Fruit fly (Drosophila melanogaster) whole organism, embryonic: Measurements from ENCODE around the gene stg.

Source experiments
- Atf3 ChIP-seq: fragments of 200-800 bp; sonication (Bioruptor generic); optimal IDR thresholded peaks from 3 replicates; lab custom pipeline; 2016; ENCODE audit warnings: missing biosample characterization, missing genetic modification characterization
- Atf6 ChIP-seq: fragments of 200-800 bp; sonication (Bioruptor generic); IDR thresholded peaks from 2 replicates; pipeline ENCODE4 v1.3.6; 2022; ENCODE audit warnings: missing biosample characterization, missing genetic modification characterization
- C15 ChIP-seq: fragments of 200-800 bp; sonication (Bioruptor generic); IDR thresholded peaks from 3 replicates; pipeline ENCODE4 v1.3.6; 2022; ENCODE audit warnings: missing biosample characterization, missing genetic modification characterization
- CG1024 ChIP-seq: fragments of 200-800 bp; sonication (Bioruptor generic); IDR thresholded peaks from 2 replicates; pipeline ENCODE4 v1.3.6; 2022; ENCODE audit warnings: missing biosample characterization, missing genetic modification characterization
- CG11093 ChIP-seq: fragments of 200-800 bp; sonication (Bioruptor generic); IDR thresholded peaks from 3 replicates; pipeline ENCODE4 v1.3.6; 2022; ENCODE audit warnings: missing biosample characterization, missing genetic modification characterization
- CG11398 ChIP-seq: fragments of 200-800 bp; sonication (Bioruptor generic); optimal IDR thresholded peaks from 2 replicates; lab custom pipeline; 2016; ENCODE audit warnings: missing biosample characterization, missing genetic modification characterization
- CG11456 ChIP-seq: fragments of 200-800 bp; sonication (Bioruptor generic); IDR thresholded peaks from 3 replicates; pipeline ENCODE4 v1.3.6; 2022; ENCODE audit warnings: missing biosample characterization, missing genetic modification characterization
- CG12104 ChIP-seq: fragments of 200-800 bp; sonication (Bioruptor generic); optimal IDR thresholded peaks from 3 replicates; lab custom pipeline; 2016; ENCODE audit warnings: missing biosample characterization, missing genetic modification characterization
- CG12769 ChIP-seq: fragments of 200-800 bp; sonication (Bioruptor generic); optimal IDR thresholded peaks from 2 replicates; lab custom pipeline; 2019; ENCODE audit warnings: missing biosample characterization, mild to moderate bottlenecking, missing genetic modification characterization, moderate library complexity
- CG13894 ChIP-seq: fragments of 200-800 bp; sonication (Bioruptor generic); optimal IDR thresholded peaks from 3 replicates; lab custom pipeline; 2018; ENCODE audit warnings: missing biosample characterization, mild to moderate bottlenecking, missing genetic modification characterization, moderate library complexity
- CG14710 ChIP-seq: fragments of 200-800 bp; sonication (Bioruptor generic); optimal IDR thresholded peaks from 3 replicates; lab custom pipeline; 2019; ENCODE audit warnings: missing biosample characterization, mild to moderate bottlenecking, missing genetic modification characterization, moderate library complexity
- CG16863 ChIP-seq: fragments of 200-800 bp; sonication (Bioruptor generic); optimal IDR thresholded peaks from 3 replicates; lab custom pipeline; 2016; ENCODE audit warnings: missing biosample characterization, missing genetic modification characterization
- CG17359 ChIP-seq: fragments of 200-800 bp; sonication (Bioruptor generic); optimal IDR thresholded peaks from 3 replicates; lab custom pipeline; 2018; ENCODE audit warnings: missing biosample characterization, mild to moderate bottlenecking, missing genetic modification characterization, moderate library complexity
- CG17612 ChIP-seq: fragments of 200-800 bp; sonication (Bioruptor generic); IDR thresholded peaks from 2 replicates; pipeline ENCODE4 v1.3.6; 2022; ENCODE audit warnings: missing biosample characterization, missing genetic modification characterization
- CG31365 ChIP-seq: fragments of 200-800 bp; sonication (Bioruptor generic); optimal IDR thresholded peaks from 2 replicates; lab custom pipeline; 2018; ENCODE audit warnings: missing biosample characterization, mild to moderate bottlenecking, missing genetic modification characterization
- CG32767 ChIP-seq: fragments of 200-800 bp; sonication (Bioruptor generic); IDR thresholded peaks from 2 replicates; pipeline ENCODE4 v1.3.6; 2022; ENCODE audit warnings: missing biosample characterization, missing genetic modification characterization
- CG33213 ChIP-seq: fragments of 200-800 bp; sonication (Bioruptor generic); optimal IDR thresholded peaks from 3 replicates; lab custom pipeline; 2016; ENCODE audit warnings: missing biosample characterization, missing genetic modification characterization
- CG3847 ChIP-seq: fragments of 200-800 bp; sonication (Bioruptor generic); IDR thresholded peaks from 2 replicates; pipeline ENCODE4 v1.3.6; 2022; ENCODE audit warnings: missing biosample characterization, missing genetic modification characterization
- CG4360 ChIP-seq: fragments of 200-800 bp; sonication (Bioruptor generic); IDR thresholded peaks from 2 replicates; pipeline ENCODE4 v1.3.6; 2022; ENCODE audit warnings: missing biosample characterization, missing genetic modification characterization
- CG4707 ChIP-seq: fragments of 200-800 bp; sonication (Bioruptor generic); optimal IDR thresholded peaks from 2 replicates; lab custom pipeline; 2018; ENCODE audit warnings: missing biosample characterization, mild to moderate bottlenecking, missing genetic modification characterization, moderate library complexity
- CG5953 ChIP-seq: fragments of 200-800 bp; sonication (Bioruptor generic); IDR thresholded peaks from 2 replicates; pipeline ENCODE4 v1.3.6; 2022; ENCODE audit warnings: missing biosample characterization, missing genetic modification characterization
- CG8388 ChIP-seq: fragments of 200-800 bp; sonication (Bioruptor generic); optimal IDR thresholded peaks from 2 replicates; lab custom pipeline; 2019; ENCODE audit warnings: missing biosample characterization, mild to moderate bottlenecking, missing genetic modification characterization, moderate library complexity
- CG8924 ChIP-seq: fragments of 200-800 bp; optimal IDR thresholded peaks from 3 replicates; lab custom pipeline; 2019; ENCODE audit warnings: missing biosample characterization, mild to moderate bottlenecking, missing genetic modification characterization, moderate library complexity
- Doc2 ChIP-seq: fragments of 200-800 bp; sonication (Bioruptor generic); IDR thresholded peaks from 2 replicates; pipeline ENCODE4 v1.3.6; 2022; ENCODE audit warnings: missing biosample characterization, missing genetic modification characterization
- ERR ChIP-seq: fragments of 200-800 bp; sonication (Bioruptor generic); optimal IDR thresholded peaks from 2 replicates; lab custom pipeline; 2016; ENCODE audit warnings: missing biosample characterization, missing genetic modification characterization
- HLH4C ChIP-seq: fragments of 200-800 bp; sonication (Bioruptor generic); IDR thresholded peaks from 3 replicates; pipeline ENCODE4 v1.3.6; 2022; ENCODE audit warnings: missing biosample characterization, missing genetic modification characterization; ENCODE audit not compliant: partially characterized antibody
- Hmx ChIP-seq: fragments of 200-800 bp; sonication (Bioruptor generic); optimal IDR thresholded peaks from 2 replicates; lab custom pipeline; 2016; ENCODE audit warnings: missing biosample characterization, missing genetic modification characterization
- Hr39 ChIP-seq: fragments of >200 bp; optimal IDR thresholded peaks from 2 replicates; lab custom pipeline; 2017
- Hsf ChIP-seq: fragments of 200-800 bp; sonication (Bioruptor generic); optimal IDR thresholded peaks from 3 replicates; lab custom pipeline; 2016; ENCODE audit warnings: missing biosample characterization, missing genetic modification characterization
- NC2β ChIP-seq: fragments of 200-800 bp; sonication (Bioruptor generic); optimal IDR thresholded peaks from 2 replicates; lab custom pipeline; 2016; ENCODE audit warnings: missing biosample characterization, missing genetic modification characterization
- Nf-YA ChIP-seq: fragments of 200-800 bp; sonication (Bioruptor generic); IDR thresholded peaks from 2 replicates; pipeline ENCODE4 v1.3.6; 2022; ENCODE audit warnings: missing biosample characterization, missing genetic modification characterization
- Sox102F ChIP-seq: fragments of 200-800 bp; sonication (Bioruptor generic); optimal IDR thresholded peaks from 2 replicates; lab custom pipeline; 2018; ENCODE audit warnings: missing biosample characterization, mild to moderate bottlenecking, missing genetic modification characterization, moderate library complexity
- Vsx1 ChIP-seq: fragments of 200-800 bp; sonication (Bioruptor generic); optimal IDR thresholded peaks from 2 replicates; lab custom pipeline; 2017; ENCODE audit warnings: missing biosample characterization, mild to moderate bottlenecking, missing genetic modification characterization, missing genetic modification reagents
- YL-1 ChIP-seq: fragments of 200-800 bp; sonication (Bioruptor generic); optimal IDR thresholded peaks from 3 replicates; lab custom pipeline; 2017; ENCODE audit warnings: missing biosample characterization, mild to moderate bottlenecking, missing genetic modification characterization
- ab ChIP-seq: fragments of 200-800 bp; sonication (Bioruptor generic); optimal IDR thresholded peaks from 2 replicates; lab custom pipeline; 2016; ENCODE audit warnings: missing biosample characterization, missing genetic modification characterization
- ac ChIP-seq: fragments of 200-800 bp; sonication (Bioruptor generic); optimal IDR thresholded peaks from 3 replicates; lab custom pipeline; 2017; ENCODE audit warnings: missing biosample characterization, mild to moderate bottlenecking, missing genetic modification characterization
- aop ChIP-seq: fragments of 200-800 bp; sonication (Bioruptor generic); IDR thresholded peaks from 2 replicates; pipeline ENCODE4 v1.3.6; 2022; ENCODE audit warnings: missing biosample characterization, missing genetic modification characterization
- bowl ChIP-seq: fragments of 200-800 bp; sonication (Bioruptor generic); IDR thresholded peaks from 2 replicates; pipeline ENCODE4 v1.3.6; 2022; ENCODE audit warnings: missing biosample characterization, missing genetic modification characterization
- bsh ChIP-seq, 2 experiments: fragments of 200-800 bp; sonication (Bioruptor generic); optimal IDR thresholded peaks; 2 replicates each; lab custom pipeline; 2017 to 2018; ENCODE audit warnings: mild to moderate bottlenecking in 2 of 2, missing biosample characterization in 2 of 2, missing genetic modification characterization in 2 of 2, moderate library complexity in 1 of 2
- caup ChIP-seq: fragments of 200-800 bp; sonication (Bioruptor generic); optimal IDR thresholded peaks from 3 replicates; lab custom pipeline; 2017; ENCODE audit warnings: missing biosample characterization, mild to moderate bottlenecking, missing genetic modification characterization, moderate library complexity; ENCODE audit not compliant: severe bottlenecking
- cwo ChIP-seq: fragments of 200-800 bp; sonication (Bioruptor generic); optimal IDR thresholded peaks from 3 replicates; lab custom pipeline; 2017; ENCODE audit warnings: missing biosample characterization, missing genetic modification characterization, mild to moderate bottlenecking, moderate library complexity, missing genetic modification reagents
- disco-r ChIP-seq: fragments of 200-800 bp; sonication (Bioruptor generic); optimal IDR thresholded peaks from 2 replicates; lab custom pipeline; 2016; ENCODE audit warnings: missing biosample characterization, missing genetic modification characterization
- fd64A ChIP-seq: fragments of 200-800 bp; sonication (Bioruptor generic); optimal IDR thresholded peaks from 3 replicates; lab custom pipeline; 2018; ENCODE audit warnings: missing biosample characterization, mild to moderate bottlenecking, missing genetic modification characterization
- ind ChIP-seq: fragments of 200-800 bp; sonication (Bioruptor generic); optimal IDR thresholded peaks from 3 replicates; lab custom pipeline; 2016; ENCODE audit warnings: missing biosample characterization, missing genetic modification characterization
- inv ChIP-seq: fragments of 200-800 bp; sonication (Bioruptor generic); IDR thresholded peaks from 2 replicates; pipeline ENCODE4 v1.3.6; 2022; ENCODE audit warnings: missing biosample characterization, missing genetic modification characterization; ENCODE audit not compliant: partially characterized antibody
- lmd ChIP-seq: fragments of 200-800 bp; sonication (Bioruptor generic); IDR thresholded peaks from 2 replicates; pipeline ENCODE4 v1.3.6; 2022; ENCODE audit warnings: missing biosample characterization, missing genetic modification characterization
- lola ChIP-seq, 3 experiments: fragments of >200 bp in 2 of 3; fragments of 200-800 bp in 1 of 3; sonication (Bioruptor generic) in 1 of 3; optimal IDR thresholded peaks; 2 replicates each; lab custom pipeline; 2017 to 2019; ENCODE audit warnings: missing biosample characterization in 3 of 3, missing genetic modification characterization in 3 of 3, mild to moderate bottlenecking in 1 of 3, moderate library complexity in 1 of 3
- luna ChIP-seq: fragments of 200-800 bp; sonication (Bioruptor generic); optimal IDR thresholded peaks from 2 replicates; lab custom pipeline; 2016; ENCODE audit warnings: missing biosample characterization, missing genetic modification characterization
- sna ChIP-seq: fragments of 200-800 bp; sonication (Bioruptor generic); IDR thresholded peaks from 2 replicates; pipeline ENCODE4 v1.3.6; 2022; ENCODE audit warnings: missing biosample characterization, missing genetic modification characterization; ENCODE audit not compliant: partially characterized antibody
- tap ChIP-seq: fragments of 200-800 bp; optimal IDR thresholded peaks from 3 replicates; lab custom pipeline; 2019; ENCODE audit warnings: missing biosample characterization, mild to moderate bottlenecking, missing genetic modification characterization, moderate library complexity
- tna ChIP-seq: fragments of 200-800 bp; sonication (Bioruptor generic); IDR thresholded peaks from 2 replicates; pipeline ENCODE4 v1.3.6; 2022; ENCODE audit warnings: missing biosample characterization, missing genetic modification characterization; ENCODE audit not compliant: partially characterized antibody
- yki ChIP-seq: fragments of >200 bp; optimal IDR thresholded peaks from 3 replicates; lab custom pipeline; 2018

Gene stg

dm6 chr3R:29265075-29265474, 9.5 kb upstream of the stg start (continued):
- TF ChIP-seq CG11456 = no peak
- no peak for TF ChIP-seq bowl
- no peak for TF ChIP-seq sna (GFP tag; lab: Robert Waterston, UW)
- TF ChIP-seq caup (GFP tag; lab: Kevin White, UChicago) = no peak
- TF ChIP-seq ERR (GFP tag; lab: Kevin White, UChicago) = no peak
- no peak for TF ChIP-seq disco-r (GFP tag; lab: Kevin White, UChicago)
- TF ChIP-seq lmd = peak; percentile 9; the same call in 1 of the 2 replicates
- TF ChIP-seq aop (GFP tag; lab: Robert Waterston, UW) = no peak
- TF ChIP-seq luna (GFP tag; lab: Kevin White, UChicago) = no peak
- no peak for TF ChIP-seq cwo
- no peak for TF ChIP-seq CG1024 (GFP tag; lab: Robert Waterston, UW)
- no peak for TF ChIP-seq YL-1 (GFP tag; lab: Kevin White, UChicago)
- no peak for TF ChIP-seq CG11093 (GFP tag; lab: Robert Waterston, UW)
- TF ChIP-seq lola (GFP tag; optimal IDR thresholded peaks at IDR 0.05; lab: Kevin White, UChicago) = peak in 1 of 3 experiments; percentile 76
- TF ChIP-seq CG14710 (tag; lab: Kevin White, UChicago) = peak; percentile 64
- no peak for TF ChIP-seq CG32767 (GFP tag; lab: Robert Waterston, UW)
- TF ChIP-seq bsh (GFP tag; optimal IDR thresholded peaks at IDR 0.05; lab: Kevin White, UChicago) = peak in 1 of 2 experiments; percentile 78
- no peak for TF ChIP-seq Nf-YA (GFP tag; lab: Robert Waterston, UW)
- TF ChIP-seq HLH4C (GFP tag; lab: Robert Waterston, UW) = no peak
- TF ChIP-seq Hmx (GFP tag; lab: Kevin White, UChicago) = no peak
- peak; percentile 7 for TF ChIP-seq CG17359
- no peak for TF ChIP-seq inv
- TF ChIP-seq ind (GFP tag; lab: Kevin White, UChicago) = no peak
- no peak for TF ChIP-seq CG4360 (GFP tag; lab: Robert Waterston, UW)
- TF ChIP-seq ab (GFP tag; lab: Kevin White, UChicago) = no peak
- TF ChIP-seq CG3847 (GFP tag; lab: Robert Waterston, UW) = no peak
- no peak for TF ChIP-seq Doc2 (GFP tag; lab: Robert Waterston, UW)
- TF ChIP-seq CG13894 (tag; lab: Kevin White, UChicago) = no peak
- TF ChIP-seq Atf3 (GFP tag; lab: Kevin White, UChicago) = no peak
- no peak for TF ChIP-seq fd64A (GFP tag; lab: Kevin White, UChicago)
- peak; percentile 54 for TF ChIP-seq NC2β (GFP tag; lab: Kevin White, UChicago)
- peak; percentile 60 for TF ChIP-seq CG8388
- no peak for TF ChIP-seq CG31365 (tag; lab: Kevin White, UChicago)
- TF ChIP-seq CG4707 = no peak
- no peak for TF ChIP-seq CG12769
- TF ChIP-seq Vsx1 (GFP tag; lab: Kevin White, UChicago) = no peak
- no peak for TF ChIP-seq CG11398 (GFP tag; lab: Kevin White, UChicago)
- TF ChIP-seq yki (lab: Kevin White, UChicago) = no peak
- TF ChIP-seq Hsf (GFP tag; lab: Kevin White, UChicago) = no peak
- no peak for TF ChIP-seq CG12104 (GFP tag; lab: Kevin White, UChicago)
- TF ChIP-seq Sox102F (GFP tag; lab: Kevin White, UChicago) = peak; percentile 15
- no peak for TF ChIP-seq Atf6
- peak; percentile 24 for TF ChIP-seq CG8924
- no peak for TF ChIP-seq CG5953 (GFP tag; lab: Robert Waterston, UW)
- no peak for TF ChIP-seq Hr39
- TF ChIP-seq ac = peak; percentile 3
- peak; percentile 23 for TF ChIP-seq tap (tag; lab: Kevin White, UChicago)
- TF ChIP-seq CG17612 = no peak
- TF ChIP-seq CG33213 (GFP tag; lab: Kevin White, UChicago) = no peak
- no peak for TF ChIP-seq C15 (GFP tag; lab: Robert Waterston, UW)
- TF ChIP-seq tna = no peak
- TF ChIP-seq CG16863 (GFP tag; lab: Kevin White, UChicago) = no peak
